Worm (Caenorhabditis elegans) whole organism, L4/young adult: ENCODE measurements around the gene C14F11.4.

Experiments used
- W03F9.2 ChIP-seq: fragments of 150-350 bp; optimal IDR thresholded peaks from 2 replicates; lab custom pipeline; 2014; ENCODE audit warnings: missing biosample characterization, missing genetic modification characterization
- dao-5 ChIP-seq: sonication (generic microtip); optimal IDR thresholded peaks from 2 replicates; lab custom pipeline; 2016; ENCODE audit warnings: missing genotype, missing genetic modification characterization, moderate library complexity, missing compliant biosample characterization
- him-1 ChIP-seq: sonication (generic microtip); optimal IDR thresholded peaks from 2 replicates; lab custom pipeline; 2016; ENCODE audit warnings: missing genotype, missing genetic modification reagents, missing genetic modification characterization, missing compliant biosample characterization

DNA sequence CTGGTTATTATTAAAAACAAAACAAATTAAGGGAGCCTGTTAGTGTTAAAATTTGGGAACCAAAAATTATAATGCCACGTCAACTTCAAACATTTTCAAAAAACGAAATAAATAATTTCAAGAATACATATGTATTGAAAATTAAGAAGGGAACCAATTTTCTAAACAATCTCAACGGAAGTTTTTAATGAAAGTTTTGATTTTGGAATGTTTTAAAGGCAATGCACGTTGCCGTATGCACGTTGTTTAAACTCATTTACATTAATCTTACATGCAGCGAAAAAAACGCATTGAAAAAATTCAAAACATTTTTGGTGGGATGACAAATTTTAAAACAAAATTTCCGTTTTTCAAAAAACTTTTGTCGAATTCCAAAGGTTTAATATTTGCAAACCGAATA lies 40.9 kb upstream of the C14F11.4 start:
- no peak for TF ChIP-seq W03F9.2 (tag; lab: Kevin White, UChicago)
- no peak for TF ChIP-seq him-1 (tag; lab: Kevin White, UChicago)
- no peak for TF ChIP-seq dao-5
